Fruit fly (Drosophila melanogaster) whole organism: ENCODE data around the gene CG10877.

Experiments used
- CG8478 ChIP-seq: fragments of >200 bp; optimal IDR thresholded peaks from 2 replicates; lab custom pipeline; 2018; ENCODE audit warnings: inconsistent platforms
- Dll ChIP-seq: fragments of >200 bp; optimal IDR thresholded peaks from 2 replicates; lab custom pipeline; 2017
- EcR ChIP-seq, 2 experiments: fragments of >200 bp; optimal IDR thresholded peaks; 2 replicates each; lab custom pipeline; 2017; ENCODE audit warnings: missing biosample characterization in 2 of 2, missing genetic modification characterization in 2 of 2, missing genetic modification reagents in 2 of 2
- pan ChIP-seq: fragments of >200 bp; optimal IDR thresholded peaks from 2 replicates; lab custom pipeline; 2017
- psq ChIP-seq: fragments of >200 bp; optimal IDR thresholded peaks from 2 replicates; lab custom pipeline; 2017
- usp ChIP-seq: fragments of >200 bp; optimal IDR thresholded peaks from 2 replicates; lab custom pipeline; 2017; ENCODE audit warnings: missing biosample characterization, missing genetic modification characterization, mixed read lengths

CG10877 gene

dm6 chr3R:20546662-20547620 lies 16.9 kb downstream of the CG10877 start:
- TF ChIP-seq usp (GFP tag; lab: Kevin White, UChicago) (no peak), EcR (GFP tag; optimal IDR thresholded peaks at IDR 0.05; lab: Kevin White, UChicago) (no peak), psq (lab: Kevin White, UChicago) (no peak), Dll (lab: Kevin White, UChicago) (no peak), CG8478 (lab: Kevin White, UChicago) (no peak), pan (lab: Kevin White, UChicago) (no peak)

dm6 chr3R:20545678-20546077 lies 18.2 kb downstream of the CG10877 start:
- TF ChIP-seq CG8478 (lab: Kevin White, UChicago) (no peak), pan (lab: Kevin White, UChicago) (no peak), psq (lab: Kevin White, UChicago) (no peak), EcR (GFP tag; optimal IDR thresholded peaks at IDR 0.05; lab: Kevin White, UChicago) (no peak), usp (GFP tag; lab: Kevin White, UChicago) (no peak), Dll (lab: Kevin White, UChicago) (no peak)

- no peak for TF ChIP-seq Dll (lab: Kevin White, UChicago)
- no peak for TF ChIP-seq CG8478 (lab: Kevin White, UChicago)
- TF ChIP-seq psq (lab: Kevin White, UChicago): no peak
- TF ChIP-seq pan (lab: Kevin White, UChicago): no peak
- no peak for TF ChIP-seq EcR (GFP tag; optimal IDR thresholded peaks at IDR 0.05; lab: Kevin White, UChicago)
Observed at dm6 chr3R:20544952-20545351, 18.9 kb downstream of the CG10877 start.

dm6 chr3R:20543719-20544118 lies 20.1 kb downstream of the CG10877 start:
- TF ChIP-seq CG8478 (lab: Kevin White, UChicago): no peak
- no peak for TF ChIP-seq pan (lab: Kevin White, UChicago)
- no peak for TF ChIP-seq EcR (GFP tag; optimal IDR thresholded peaks at IDR 0.05; lab: Kevin White, UChicago)
- TF ChIP-seq Dll (lab: Kevin White, UChicago): no peak
- TF ChIP-seq usp (GFP tag; lab: Kevin White, UChicago): no peak
- no peak for TF ChIP-seq psq (lab: Kevin White, UChicago)

dm6 chr3R:20543220-20543619 lies 20.6 kb downstream of the CG10877 start:
- no peak for TF ChIP-seq EcR (GFP tag; optimal IDR thresholded peaks at IDR 0.05; lab: Kevin White, UChicago)
- TF ChIP-seq CG8478 (lab: Kevin White, UChicago): no peak
- TF ChIP-seq psq (lab: Kevin White, UChicago): no peak
- TF ChIP-seq usp (GFP tag; lab: Kevin White, UChicago): no peak
- no peak for TF ChIP-seq pan (lab: Kevin White, UChicago)
- no peak for TF ChIP-seq Dll (lab: Kevin White, UChicago)

- TF ChIP-seq EcR (GFP tag; optimal IDR thresholded peaks at IDR 0.05; lab: Kevin White, UChicago) (no peak), pan (lab: Kevin White, UChicago) (no peak)
Observed at dm6 chr3R:20542283-20543144, 21.4 kb downstream of the CG10877 start.

- TF ChIP-seq pan (lab: Kevin White, UChicago): no peak
- no peak for TF ChIP-seq psq (lab: Kevin White, UChicago)
- TF ChIP-seq usp (GFP tag; lab: Kevin White, UChicago): no peak
- TF ChIP-seq EcR (GFP tag; optimal IDR thresholded peaks at IDR 0.05; lab: Kevin White, UChicago): no peak
Observed at dm6 chr3R:20534575-20534974, 29.3 kb downstream of the CG10877 start, which contains the start of the genes MtnE and MtnD. MtnE (minus strand) TSS chr3R:20534704. MtnD (plus strand) TSS chr3R:20534962.
